Worm (Caenorhabditis elegans): ENCODE results near the gene B0238.12.

B0238.12 gene

ce11 chrV:5271487-5271886 lies 5.8 kb downstream of the B0238.12 start (continued):
- TF ChIP-seq Y75B8A.6 (GFP tag; IDR thresholded peaks at IDR 0.05) (no peak), nhr-10 (tag; optimal IDR thresholded peaks at IDR 0.05) (peak; percentile 28), mxl-3 (GFP tag; optimal IDR thresholded peaks at IDR 0.05) (peak; percentile 92), lin-39 (tag; optimal IDR thresholded peaks at IDR 0.05) (no peak), ceh-28 (tag; optimal IDR thresholded peaks at IDR 0.05) (no peak), lin-1 (GFP tag; IDR thresholded peaks at IDR 0.05) (peak; percentile 93), zip-2 (tag; optimal IDR thresholded peaks at IDR 0.05) (no peak), ceh-20 (GFP tag; IDR thresholded peaks at IDR 0.05) (0 out of 2 replicates have a peak, but pooled peaks have one; percentile 20), unc-130 (GFP tag; optimal IDR thresholded peaks at IDR 0.05) (no peak), Y5F2A.4 (GFP tag; optimal IDR thresholded peaks at IDR 0.05) (no peak), aha-1 (tag) (peak; percentile 99), fkh-10 (GFP tag; optimal IDR thresholded peaks at IDR 0.05) (no peak), jun-1 (tag; optimal IDR thresholded peaks at IDR 0.05) (peak; percentile 33), dmd-8 (GFP tag; IDR thresholded peaks at IDR 0.05) (no peak), vab-7 (GFP tag; IDR thresholded peaks at IDR 0.05) (no peak), Y48G9A.11 (GFP tag; IDR thresholded peaks at IDR 0.05) (no peak), dmd-6 (GFP tag; IDR thresholded peaks at IDR 0.05) (peak; percentile 99), ceh-82 (tag; optimal IDR thresholded peaks at IDR 0.05) (no peak), tra-1 (GFP tag; IDR thresholded peaks at IDR 0.05) (peak; percentile 89), nhr-76 (tag; optimal IDR thresholded peaks at IDR 0.05) (no peak), nhr-111 (GFP tag; optimal IDR thresholded peaks at IDR 0.05) (no peak), mep-1 (tag; optimal IDR thresholded peaks at IDR 0.05) (peak; percentile 54), lin-38 (GFP tag; IDR thresholded peaks at IDR 0.05) (peak; percentile 50), snpc-4 (tag; optimal IDR thresholded peaks at IDR 0.05) (no peak), php-3 (GFP tag; IDR thresholded peaks at IDR 0.05) (peak; percentile 40; the same call in 1 of the 2 replicates), Y105C5A.15 (GFP tag; IDR thresholded peaks at IDR 0.05) (no peak), daf-12 (tag; optimal IDR thresholded peaks at IDR 0.05) (no peak), nhr-77 (tag; optimal IDR thresholded peaks at IDR 0.05) (peak; percentile 89)

- TF ChIP-seq lin-38 (GFP tag; IDR thresholded peaks at IDR 0.05) (0 out of 2 replicates have a peak, but pooled peaks have one; percentile 7), fkh-10 (GFP tag; optimal IDR thresholded peaks at IDR 0.05) (no peak), nhr-28 (tag; optimal IDR thresholded peaks at IDR 0.05) (peak; percentile 7), dmd-6 (GFP tag; IDR thresholded peaks at IDR 0.05) (peak; percentile 53), daf-16 (GFP tag; optimal IDR thresholded peaks at IDR 0.05) (no peak), daf-16 (tag; optimal IDR thresholded peaks at IDR 0.05) (peak; percentile 51), dmd-9 (GFP tag; IDR thresholded peaks at IDR 0.05) (no peak)
Observed at ce11 chrV:5272034-5272433, 6.4 kb downstream of the B0238.12 start.

ce11 chrV:5272619-5273074 lies 7.0 kb downstream of the B0238.12 start:
- TF ChIP-seq ZK337.2 (GFP tag; IDR thresholded peaks at IDR 0.05), result no peak
- no peak for TF ChIP-seq tra-1 (GFP tag; IDR thresholded peaks at IDR 0.05)
- no peak for TF ChIP-seq lin-38 (GFP tag; IDR thresholded peaks at IDR 0.05)
- no peak for TF ChIP-seq daf-16 (GFP tag; optimal IDR thresholded peaks at IDR 0.05)
- peak; percentile 52 for TF ChIP-seq daf-16 (tag; optimal IDR thresholded peaks at IDR 0.05)
- TF ChIP-seq php-3 (GFP tag; IDR thresholded peaks at IDR 0.05), result no peak
- TF ChIP-seq duxl-1 (tag; optimal IDR thresholded peaks at IDR 0.05; ENCODE audit: poor library complexity), result no peak
- no peak for TF ChIP-seq lim-7 (GFP tag; IDR thresholded peaks at IDR 0.05)
- no peak for TF ChIP-seq F44E2.7 (GFP tag; IDR thresholded peaks at IDR 0.05)
- TF ChIP-seq nhr-102 (tag; optimal IDR thresholded peaks at IDR 0.05), result peak; percentile 17
- peak; percentile 60 for TF ChIP-seq nhr-48 (tag; optimal IDR thresholded peaks at IDR 0.05)
- no peak for TF ChIP-seq hif-1 (tag; optimal IDR thresholded peaks at IDR 0.05)
- peak; percentile 48 for TF ChIP-seq nhr-28 (tag; optimal IDR thresholded peaks at IDR 0.05)
- TF ChIP-seq pqm-1 (tag; optimal IDR thresholded peaks at IDR 0.05), result no peak
- TF ChIP-seq spr-3 (GFP tag; optimal IDR thresholded peaks at IDR 0.05), result no peak
- no peak for TF ChIP-seq Y48G9A.11 (GFP tag; IDR thresholded peaks at IDR 0.05)
- no peak for TF ChIP-seq ceh-20 (GFP tag; IDR thresholded peaks at IDR 0.05)
- TF ChIP-seq egl-43 (GFP tag; IDR thresholded peaks at IDR 0.05), result peak; percentile 15; the same call in 1 of the 2 replicates
- no peak for TF ChIP-seq dve-1 (tag; optimal IDR thresholded peaks at IDR 0.05; ENCODE audit: insufficient read depth)
- no peak for TF ChIP-seq snpc-4 (tag; optimal IDR thresholded peaks at IDR 0.05)
- TF ChIP-seq mep-1 (tag; optimal IDR thresholded peaks at IDR 0.05), result no peak
- no peak for TF ChIP-seq nhr-6 (tag; optimal IDR thresholded peaks at IDR 0.05)
- TF ChIP-seq T20F7.1 (GFP tag; optimal IDR thresholded peaks at IDR 0.05), result no peak
- TF ChIP-seq tag-97 (GFP tag; IDR thresholded peaks at IDR 0.05), result no peak
- TF ChIP-seq nhr-10 (tag; optimal IDR thresholded peaks at IDR 0.05), result no peak
- no peak for TF ChIP-seq madf-5 (GFP tag; IDR thresholded peaks at IDR 0.05)
- no peak for TF ChIP-seq aly-2 (tag; optimal IDR thresholded peaks at IDR 0.05)
- no peak for TF ChIP-seq fos-1 (tag; optimal IDR thresholded peaks at IDR 0.05)
